Fruit fly (Drosophila melanogaster): ENCODE data around the gene NELF-B.

Gene NELF-B

DNA sequence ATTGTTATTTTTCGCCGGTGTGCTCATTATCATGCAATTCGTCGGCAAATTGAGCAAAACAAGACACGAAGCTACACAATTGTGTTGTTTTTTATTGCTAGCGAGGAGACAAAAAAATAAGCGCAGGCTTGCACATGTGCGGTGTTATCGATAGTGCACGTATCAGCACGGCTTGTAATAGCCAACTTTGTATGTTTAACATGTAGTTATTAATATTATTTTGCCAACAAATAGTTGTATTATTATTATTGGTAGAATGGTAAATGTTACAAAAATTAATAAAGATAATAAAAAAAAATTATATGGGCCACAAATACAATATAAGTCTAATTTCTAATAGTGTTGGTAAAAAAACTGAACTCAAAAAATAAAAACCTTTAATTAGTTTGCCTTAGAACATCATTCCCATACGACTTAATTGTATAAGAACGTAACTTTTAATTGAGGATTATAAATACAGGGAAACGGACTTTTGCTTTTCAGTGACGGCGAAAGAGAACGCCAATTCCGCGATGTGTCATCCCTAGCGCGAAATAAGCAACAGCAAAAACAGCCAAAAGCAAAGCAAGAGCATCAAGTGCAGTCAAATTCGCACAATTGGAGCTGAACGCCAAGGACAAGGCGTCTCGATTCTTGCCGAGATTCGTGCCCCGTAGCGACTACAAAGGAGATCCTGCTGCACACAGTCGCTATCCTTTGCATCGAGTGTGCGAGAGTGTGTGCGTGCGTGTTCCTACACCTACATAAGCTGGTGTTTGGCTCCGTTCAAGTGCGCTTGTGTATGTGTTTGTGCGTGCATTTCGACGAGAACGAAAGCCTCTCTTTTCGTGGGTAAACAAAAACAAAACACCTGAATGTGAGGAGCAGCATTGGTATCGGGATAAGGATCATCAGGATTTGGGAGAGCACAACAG, at the start of gene NELF-B, which contains the start of gene CG12155:
Gene NELF-B, minus strand, starts transcription at position 111 of the 914 bp plus-strand sequence.
Gene CG12155, plus strand, starts transcription at position 505 of the 914 bp plus-strand sequence.
- TF ChIP-seq br (GFP tag; optimal IDR thresholded peaks at IDR 0.05) (no peak), Rel (GFP tag; optimal IDR thresholded peaks at IDR 0.05) (no peak), Rel (tag; optimal IDR thresholded peaks at IDR 0.05) (no peak), dmrt93B (GFP tag; optimal IDR thresholded peaks at IDR 0.05) (peak; percentile 50), jim (GFP tag; optimal IDR thresholded peaks at IDR 0.05) (no peak), ey (GFP tag; optimal IDR thresholded peaks at IDR 0.05) (peak; percentile 40), Hr83 (GFP tag; optimal IDR thresholded peaks at IDR 0.05; ENCODE audit: poor library complexity, severe bottlenecking) (peak; percentile 10), fru (GFP tag; optimal IDR thresholded peaks at IDR 0.05) (no peak), rgr (GFP tag; optimal IDR thresholded peaks at IDR 0.05) (peak; percentile 49), Myc (optimal IDR thresholded peaks at IDR 0.05) (peak; percentile 2), N (GFP tag; optimal IDR thresholded peaks at IDR 0.05) (no peak), foxo (GFP tag; optimal IDR thresholded peaks at IDR 0.05) (peak in 1 of 2 experiments; percentile 67), OdsH (GFP tag; optimal IDR thresholded peaks at IDR 0.05) (peak; percentile 34), HLH106 (tag; optimal IDR thresholded peaks at IDR 0.05) (peak; percentile 63), h (GFP tag; optimal IDR thresholded peaks at IDR 0.05) (peak; percentile 32), dsf (GFP tag; optimal IDR thresholded peaks at IDR 0.05; ENCODE audit: borderline replicate concordance) (no peak), Hnf4 (GFP tag; optimal IDR thresholded peaks at IDR 0.05) (no peak), Sp1 (GFP tag; optimal IDR thresholded peaks at IDR 0.05) (peak; percentile 47), Vsx2 (GFP tag; optimal IDR thresholded peaks at IDR 0.05; ENCODE audit: partially characterized antibody) (no peak), psq (GFP tag; optimal IDR thresholded peaks at IDR 0.05) (peak; percentile 35), GATAd (GFP tag; optimal IDR thresholded peaks at IDR 0.05) (no peak), sage (GFP tag; optimal IDR thresholded peaks at IDR 0.05) (no peak), woc (GFP tag; optimal IDR thresholded peaks at IDR 0.05) (peak; percentile 51)

DNA sequence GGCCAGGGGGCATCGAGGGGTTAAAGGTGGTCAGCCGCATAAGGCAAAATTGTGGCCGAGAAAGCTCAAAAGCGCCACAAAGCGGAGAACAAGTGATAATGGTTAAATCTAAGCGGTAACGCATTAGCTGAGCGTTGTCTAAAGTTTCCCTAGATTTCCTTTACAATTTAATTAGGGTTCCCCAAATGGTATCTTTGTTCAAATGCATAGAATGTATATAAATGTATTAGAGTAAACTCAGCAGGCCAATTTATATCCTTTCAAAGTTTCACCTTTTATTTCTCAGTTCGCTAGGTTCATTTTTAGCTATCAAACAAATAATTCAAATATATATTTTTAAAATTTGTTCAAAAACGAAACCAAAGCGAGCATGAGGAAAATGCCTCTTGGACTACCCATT, 49.7 kb upstream of the NELF-B start, which contains the start of gene CG32718:
Gene CG32718, plus strand, starts transcription at position 301 of the 400 bp plus-strand sequence.
- TF ChIP-seq sv (GFP tag; optimal IDR thresholded peaks at IDR 0.05): no peak
- no peak for TF ChIP-seq Myc (optimal IDR thresholded peaks at IDR 0.05)
- TF ChIP-seq brk (GFP tag; optimal IDR thresholded peaks at IDR 0.05): no peak
- TF ChIP-seq woc (GFP tag; optimal IDR thresholded peaks at IDR 0.05): no peak
- TF ChIP-seq Hr83 (GFP tag; optimal IDR thresholded peaks at IDR 0.05; ENCODE audit: poor library complexity, severe bottlenecking): no peak
- TF ChIP-seq pan (optimal IDR thresholded peaks at IDR 0.05): no peak

- TF ChIP-seq OdsH (GFP tag; optimal IDR thresholded peaks at IDR 0.05): no peak
These were observed 40.1 kb upstream of the NELF-B start, which contains the start of gene CG34338 for dm6 chrX:7768147-7768787. Gene CG34338, plus strand, starts transcription at chrX:7768737.

DNA sequence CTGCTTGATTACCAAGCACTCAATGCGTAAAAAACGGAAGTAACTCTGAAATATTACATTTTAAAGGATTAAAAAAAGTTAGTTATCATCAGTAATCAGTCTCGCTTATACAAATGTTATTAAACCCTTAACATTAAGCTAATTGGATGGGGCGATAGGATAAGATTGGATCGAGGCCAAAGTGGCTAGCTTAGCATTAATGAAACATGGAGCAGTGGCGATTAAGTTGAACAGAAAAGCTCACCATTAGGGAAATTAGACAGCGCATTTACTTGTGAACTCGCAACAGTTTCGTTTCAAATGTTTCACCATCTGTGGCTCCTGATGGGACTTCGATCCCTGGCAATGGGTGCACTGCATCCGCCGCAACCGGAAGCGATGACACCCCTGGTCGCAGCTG, 36.5 kb upstream of the NELF-B start, which contains the start of gene Ir7a:
Gene Ir7a, plus strand, starts transcription at position 301 of the 400 bp plus-strand sequence.
- TF ChIP-seq N (GFP tag; optimal IDR thresholded peaks at IDR 0.05) (no peak), Mio (GFP tag; optimal IDR thresholded peaks at IDR 0.05) (no peak), h (GFP tag; optimal IDR thresholded peaks at IDR 0.05) (no peak), OdsH (GFP tag; optimal IDR thresholded peaks at IDR 0.05) (no peak), Sp1 (GFP tag; optimal IDR thresholded peaks at IDR 0.05) (no peak)

- TF ChIP-seq Abd-B (GFP tag; optimal IDR thresholded peaks at IDR 0.05) (no peak), Hr83 (GFP tag; optimal IDR thresholded peaks at IDR 0.05; ENCODE audit: poor library complexity, severe bottlenecking) (no peak), OdsH (GFP tag; optimal IDR thresholded peaks at IDR 0.05) (no peak), Dfd (GFP tag; optimal IDR thresholded peaks at IDR 0.05) (peak; percentile 96)
These were observed 18.2 kb upstream of the NELF-B start for dm6 chrX:7746342-7746741.
